Worm (Caenorhabditis elegans): ENCODE results near the gene metl-2.

- TF ChIP-seq ceh-27 (GFP tag; optimal IDR thresholded peaks at IDR 0.05): no peak
- TF ChIP-seq ceh-40 (GFP tag; IDR thresholded peaks at IDR 0.05): no peak
- TF ChIP-seq ceh-91 (GFP tag; IDR thresholded peaks at IDR 0.05): no peak
- no peak for TF ChIP-seq unc-62 (GFP tag; optimal IDR thresholded peaks at IDR 0.05)
- no peak for TF ChIP-seq cebp-1 (GFP tag; IDR thresholded peaks at IDR 0.05)
- TF ChIP-seq cebp-1 (tag; optimal IDR thresholded peaks at IDR 0.05): no peak
- TF ChIP-seq ama-1 (optimal IDR thresholded peaks at IDR 0.05): no peak
- TF ChIP-seq ama-1 (GFP tag; optimal IDR thresholded peaks at IDR 0.05): no peak
- TF ChIP-seq F39B2.1 (GFP tag; IDR thresholded peaks at IDR 0.05): no peak
- TF ChIP-seq Y79H2A.3 (GFP tag; conservative IDR thresholded peaks at IDR 0.05): no peak
- TF ChIP-seq lag-1 (GFP tag; IDR thresholded peaks at IDR 0.05): no peak
- no peak for TF ChIP-seq lsl-1 (GFP tag; optimal IDR thresholded peaks at IDR 0.05)
- TF ChIP-seq madf-6 (GFP tag; IDR thresholded peaks at IDR 0.05): no peak
Observed at ce11 chrII:14928766-14929165, 40.9 kb upstream of the metl-2 start.

All from whole organism, young adult.